ENCODE assay signal across 1 worm cellular context in the genomic region with DNA sequence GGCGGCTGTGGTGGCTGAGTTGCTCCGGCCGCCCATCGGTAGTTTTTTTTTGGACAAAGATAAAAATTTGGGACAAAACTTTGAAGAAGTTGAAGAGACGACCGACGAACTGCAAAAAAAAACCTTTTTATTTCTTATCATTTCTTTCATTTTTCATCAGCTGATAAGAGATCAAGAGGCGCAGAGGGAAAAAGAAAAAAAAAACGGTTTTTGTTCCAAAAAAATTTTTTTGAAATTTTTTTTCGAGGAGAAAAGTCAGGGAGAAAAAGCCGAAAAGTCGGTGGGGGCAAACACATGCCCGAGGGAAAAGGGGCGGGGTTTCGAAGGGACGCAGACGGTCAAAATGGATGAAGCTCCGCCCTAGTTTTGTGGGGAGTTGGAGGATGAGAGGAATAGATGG.
A peak's percentile ranks its signal among the peaks of the same experiment; 100 is the strongest.
TF ChIP-seq lines count a peak whose summit lies in the region.

A gene (minus strand): TSS at position 129 of the 400 bp plus-strand sequence.

TF ChIP-seq in whole organism, L4 larva, 104 proteins besides CTCF, POLR2A, EP300 and RAD21 (continued from another document):
- TF ChIP-seq dmd-6 (GFP tag; IDR thresholded peaks at IDR 0.05; lab: Robert Waterston, UW), result peak; percentile 65; the same call in 1 of the 2 replicates
- TF ChIP-seq hlh-11 (tag; optimal IDR thresholded peaks at IDR 0.05; lab: Kevin White, UChicago), result peak; percentile 56
